Fruit fly (Drosophila melanogaster): ENCODE data around the gene fy.
A peak's percentile ranks its signal among the peaks of the same experiment; 100 is the strongest.

Gene fy

DNA sequence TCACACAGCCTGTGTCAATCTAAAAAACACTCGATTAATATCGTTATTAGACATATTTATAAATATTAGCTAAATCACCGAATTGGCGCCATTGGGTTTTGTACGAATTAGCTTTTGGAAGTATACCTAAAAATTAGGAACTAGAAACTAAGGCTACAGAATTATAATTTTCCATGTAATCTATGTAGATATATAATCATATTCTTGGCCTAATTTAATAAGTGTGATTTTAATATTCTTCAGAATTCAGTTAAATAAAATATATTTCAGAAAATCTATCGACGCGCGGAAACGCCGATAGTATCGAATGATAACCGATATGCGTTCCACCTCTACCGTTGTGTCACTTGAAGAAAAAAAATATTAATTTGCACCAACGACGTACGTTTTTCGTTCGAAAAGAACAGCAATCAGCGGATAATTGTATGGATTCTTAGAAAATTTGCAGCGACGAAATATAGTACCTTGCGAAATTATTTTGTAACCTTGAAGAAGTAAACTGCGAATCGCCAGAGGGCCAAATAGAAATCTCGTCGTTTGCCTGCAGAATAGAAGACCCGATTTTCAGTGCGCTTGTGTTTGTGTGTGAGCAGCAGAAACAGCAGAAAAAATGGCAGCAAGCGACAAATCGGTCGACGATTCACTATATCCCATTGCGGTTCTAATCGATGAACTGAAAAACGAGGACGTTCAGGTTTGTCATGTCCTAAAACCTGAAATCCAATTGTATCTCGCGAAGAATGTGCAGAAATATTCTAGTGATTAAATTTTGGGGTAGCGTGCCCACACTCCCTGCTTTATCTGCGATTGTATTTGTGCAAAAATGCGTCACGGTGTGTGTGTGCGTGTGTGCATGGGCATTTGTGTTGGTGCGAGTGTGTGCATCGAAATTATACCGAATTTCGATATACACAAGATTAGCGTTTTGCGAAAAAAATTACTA, 37.1 kb downstream of the fy start, which contains the start of gene Pp2A-29B (continued):
- peak; percentile 12 for TF ChIP-seq Dek (tag; optimal IDR thresholded peaks at IDR 0.05)
- TF ChIP-seq CG33557 (GFP tag; optimal IDR thresholded peaks at IDR 0.05), result peak; percentile 23
- TF ChIP-seq Adf1 (GFP tag; IDR thresholded peaks at IDR 0.05), result no peak
- TF ChIP-seq ttk (GFP tag; IDR thresholded peaks at IDR 0.05), result no peak
- TF ChIP-seq cad (GFP tag; optimal IDR thresholded peaks at IDR 0.05), result no peak
- TF ChIP-seq Aef1 (GFP tag; IDR thresholded peaks at IDR 0.05), result no peak
- no peak for TF ChIP-seq sisA (GFP tag; IDR thresholded peaks at IDR 0.05)
- no peak for TF ChIP-seq tgo (GFP tag; IDR thresholded peaks at IDR 0.05)
- peak; percentile 83 for TF ChIP-seq CG14710 (tag; optimal IDR thresholded peaks at IDR 0.05)
- TF ChIP-seq usp (GFP tag; optimal IDR thresholded peaks at IDR 0.05), result no peak
- TF ChIP-seq CG13296 (GFP tag; optimal IDR thresholded peaks at IDR 0.05), result no peak
- no peak for TF ChIP-seq Atf-2 (GFP tag; optimal IDR thresholded peaks at IDR 0.05)
- peak; percentile 69 for TF ChIP-seq CG4617 (GFP tag; optimal IDR thresholded peaks at IDR 0.05; ENCODE audit: borderline replicate concordance)
- TF ChIP-seq br (optimal IDR thresholded peaks at IDR 0.05), result no peak
- no peak for TF ChIP-seq CG8089 (GFP tag; optimal IDR thresholded peaks at IDR 0.05)
- TF ChIP-seq hbn (GFP tag; IDR thresholded peaks at IDR 0.05; ENCODE audit: partially characterized antibody), result peak; percentile 99
- TF ChIP-seq Hr78 (GFP tag; optimal IDR thresholded peaks at IDR 0.05), result no peak
- peak in 1 of 3 experiments; percentile 32 for TF ChIP-seq lola (GFP tag; optimal IDR thresholded peaks at IDR 0.05)
- TF ChIP-seq HLHmδ (GFP tag; optimal IDR thresholded peaks at IDR 0.05), result no peak
- no peak for TF ChIP-seq zfh1 (GFP tag; IDR thresholded peaks at IDR 0.05)
- TF ChIP-seq CG34224 (GFP tag; IDR thresholded peaks at IDR 0.05; ENCODE audit: partially characterized antibody), result peak; percentile 97
- no peak for TF ChIP-seq CG3065 (GFP tag; optimal IDR thresholded peaks at IDR 0.05)
- no peak for TF ChIP-seq ham (GFP tag; IDR thresholded peaks at IDR 0.05)
- TF ChIP-seq seq (GFP tag; IDR thresholded peaks at IDR 0.05), result no peak
- TF ChIP-seq ac (GFP tag; optimal IDR thresholded peaks at IDR 0.05), result no peak
- peak; percentile 13 for TF ChIP-seq CG8290 (GFP tag; optimal IDR thresholded peaks at IDR 0.05)
- no peak for TF ChIP-seq CG8290 (tag; optimal IDR thresholded peaks at IDR 0.05)
- no peak for TF ChIP-seq Drgx (GFP tag; IDR thresholded peaks at IDR 0.05)
- TF ChIP-seq ash1 (GFP tag; optimal IDR thresholded peaks at IDR 0.05), result no peak
- no peak for TF ChIP-seq gce (GFP tag; IDR thresholded peaks at IDR 0.05)
- TF ChIP-seq CG15514 (GFP tag; optimal IDR thresholded peaks at IDR 0.05), result peak; percentile 42
- TF ChIP-seq CG12744 (GFP tag; optimal IDR thresholded peaks at IDR 0.05), result no peak
- TF ChIP-seq jing (GFP tag; optimal IDR thresholded peaks at IDR 0.05), result no peak
- TF ChIP-seq CG4404 (GFP tag; IDR thresholded peaks at IDR 0.05), result no peak
- peak; percentile 74 for TF ChIP-seq CG17186 (GFP tag; optimal IDR thresholded peaks at IDR 0.05)
- peak; percentile 42 for TF ChIP-seq CG8924 (tag; optimal IDR thresholded peaks at IDR 0.05)
- TF ChIP-seq Pdp1 (GFP tag; optimal IDR thresholded peaks at IDR 0.05), result peak in 1 of 2 experiments; percentile 74
- no peak for TF ChIP-seq nom (GFP tag; optimal IDR thresholded peaks at IDR 0.05)
- no peak for TF ChIP-seq aop (GFP tag; IDR thresholded peaks at IDR 0.05)
- TF ChIP-seq CG6175 (GFP tag; IDR thresholded peaks at IDR 0.05), result no peak
- TF ChIP-seq ase (GFP tag; IDR thresholded peaks at IDR 0.05), result no peak
- TF ChIP-seq Fer2 (tag; optimal IDR thresholded peaks at IDR 0.05), result no peak
- TF ChIP-seq odd (GFP tag; optimal IDR thresholded peaks at IDR 0.05), result no peak
- peak; percentile 7 for TF ChIP-seq CG10462 (GFP tag; optimal IDR thresholded peaks at IDR 0.05)
- peak; percentile 19 for TF ChIP-seq CG2120 (GFP tag; optimal IDR thresholded peaks at IDR 0.05)
- no peak for TF ChIP-seq CG30431 (GFP tag; optimal IDR thresholded peaks at IDR 0.05)
- no peak for TF ChIP-seq Chrac-16 (GFP tag; optimal IDR thresholded peaks at IDR 0.05)
- no peak for TF ChIP-seq ara (GFP tag; IDR thresholded peaks at IDR 0.05)
- TF ChIP-seq yki (optimal IDR thresholded peaks at IDR 0.05), result no peak
- peak; percentile 25 for TF ChIP-seq mam (GFP tag; optimal IDR thresholded peaks at IDR 0.05)
